Fruit fly (Drosophila melanogaster) whole organism, embryonic: ENCODE results near the gene RpL24-like.

ENCODE experiments used
- Abd-B ChIP-seq: fragments of 200-800 bp; sonication (Bioruptor generic); optimal IDR thresholded peaks from 2 replicates; lab custom pipeline; 2018; ENCODE audit warnings: missing biosample characterization, mild to moderate bottlenecking, missing genetic modification characterization, moderate library complexity
- Asciz ChIP-seq: fragments of 200-800 bp; sonication (Bioruptor generic); optimal IDR thresholded peaks from 2 replicates; lab custom pipeline; 2017; ENCODE audit warnings: missing biosample characterization, mild to moderate bottlenecking, missing genetic modification characterization, missing genetic modification reagents
- B-H1 ChIP-seq: fragments of 200-800 bp; sonication (Bioruptor generic); IDR thresholded peaks from 3 replicates; pipeline ENCODE4 v1.3.6; 2022; ENCODE audit warnings: missing biosample characterization, missing genetic modification characterization
- BEAF-32 ChIP-seq: fragments of 200-800 bp; sonication (Bioruptor generic); optimal IDR thresholded peaks from 3 replicates; lab custom pipeline; 2017; ENCODE audit warnings: missing biosample characterization, missing genetic modification characterization, mild to moderate bottlenecking, moderate library complexity, missing genetic modification reagents
- Blimp-1 ChIP-seq: fragments of 200-800 bp; sonication (Bioruptor generic); optimal IDR thresholded peaks from 3 replicates; lab custom pipeline; 2018; ENCODE audit warnings: missing biosample characterization, missing genetic modification characterization, mild to moderate bottlenecking, moderate library complexity, missing genetic modification reagents
- CG11247 ChIP-seq: fragments of 200-800 bp; sonication (Bioruptor generic); IDR thresholded peaks from 2 replicates; pipeline ENCODE4 v1.3.6; 2022; ENCODE audit warnings: missing biosample characterization, missing genetic modification characterization
- CG11456 ChIP-seq: fragments of 200-800 bp; sonication (Bioruptor generic); IDR thresholded peaks from 3 replicates; pipeline ENCODE4 v1.3.6; 2022; ENCODE audit warnings: missing biosample characterization, missing genetic modification characterization
- CG12236 ChIP-seq: fragments of 200-800 bp; sonication (Bioruptor generic); optimal IDR thresholded peaks from 2 replicates; lab custom pipeline; 2016; ENCODE audit warnings: missing biosample characterization, missing genetic modification characterization
- CG14860 ChIP-seq: fragments of 200-800 bp; sonication (Bioruptor generic); IDR thresholded peaks from 3 replicates; pipeline ENCODE4 v1.3.6; 2022; ENCODE audit warnings: missing biosample characterization, missing genetic modification characterization; ENCODE audit not compliant: partially characterized antibody
- CG14965 ChIP-seq: fragments of 200-800 bp; sonication (Bioruptor generic); optimal IDR thresholded peaks from 2 replicates; lab custom pipeline; 2016; ENCODE audit warnings: missing biosample characterization, missing genetic modification characterization, borderline replicate concordance
- CG1603 ChIP-seq: fragments of 200-800 bp; sonication (Bioruptor generic); optimal IDR thresholded peaks from 2 replicates; lab custom pipeline; 2019; ENCODE audit warnings: missing biosample characterization, mild to moderate bottlenecking, missing genetic modification characterization, moderate library complexity
- CG18262 ChIP-seq: fragments of 200-800 bp; optimal IDR thresholded peaks from 3 replicates; lab custom pipeline; 2019; ENCODE audit warnings: missing biosample characterization, mild to moderate bottlenecking, missing genetic modification characterization, moderate library complexity
- CG18619 ChIP-seq: fragments of 200-800 bp; sonication (Bioruptor generic); optimal IDR thresholded peaks from 3 replicates; lab custom pipeline; 2017; ENCODE audit warnings: missing biosample characterization, mild to moderate bottlenecking, missing genetic modification characterization
- CG2678 ChIP-seq: fragments of 200-800 bp; sonication (Bioruptor generic); optimal IDR thresholded peaks from 3 replicates; lab custom pipeline; 2019; ENCODE audit warnings: missing biosample characterization, mild to moderate bottlenecking, missing genetic modification characterization, moderate library complexity
- CG2875 ChIP-seq: fragments of 200-800 bp; sonication (Bioruptor generic); optimal IDR thresholded peaks from 2 replicates; lab custom pipeline; 2017; ENCODE audit warnings: missing biosample characterization, mild to moderate bottlenecking, missing genetic modification characterization, missing genetic modification reagents
- CG31441 ChIP-seq: fragments of 200-800 bp; sonication (Bioruptor generic); IDR thresholded peaks from 2 replicates; pipeline ENCODE4 v1.3.6; 2022; ENCODE audit warnings: missing biosample characterization, missing genetic modification characterization
- CG3847 ChIP-seq: fragments of 200-800 bp; sonication (Bioruptor generic); IDR thresholded peaks from 2 replicates; pipeline ENCODE4 v1.3.6; 2022; ENCODE audit warnings: missing biosample characterization, missing genetic modification characterization
- CG4282 ChIP-seq: fragments of 200-800 bp; sonication (Bioruptor generic); optimal IDR thresholded peaks from 2 replicates; lab custom pipeline; 2016; ENCODE audit warnings: missing biosample characterization, missing genetic modification characterization
- CG7271 ChIP-seq: fragments of 200-800 bp; sonication (Bioruptor generic); optimal IDR thresholded peaks from 2 replicates; lab custom pipeline; 2018; ENCODE audit warnings: missing biosample characterization, mild to moderate bottlenecking, missing genetic modification characterization, moderate library complexity
- CG8281 ChIP-seq: fragments of 200-800 bp; sonication (Bioruptor generic); optimal IDR thresholded peaks from 2 replicates; lab custom pipeline; 2018; ENCODE audit warnings: missing biosample characterization, mild to moderate bottlenecking, missing genetic modification characterization, moderate library complexity
- CG8290 ChIP-seq, 3 experiments: fragments of 200-800 bp; sonication (Bioruptor generic); optimal IDR thresholded peaks; 2 replicates each; lab custom pipeline; 2016 to 2019; ENCODE audit warnings: missing biosample characterization in 3 of 3, missing genetic modification characterization in 3 of 3, mild to moderate bottlenecking in 2 of 3, moderate library complexity in 1 of 3
- CG9215 ChIP-seq: fragments of 200-800 bp; sonication (Bioruptor generic); IDR thresholded peaks from 2 replicates; pipeline ENCODE4 v1.3.6; 2022; ENCODE audit warnings: missing biosample characterization, missing genetic modification characterization
- Camta ChIP-seq: fragments of 200-800 bp; sonication (Bioruptor generic); optimal IDR thresholded peaks from 2 replicates; lab custom pipeline; 2016; ENCODE audit warnings: missing biosample characterization, missing genetic modification characterization
- Ets97D ChIP-seq: fragments of 200-800 bp; sonication (Bioruptor generic); optimal IDR thresholded peaks from 3 replicates; lab custom pipeline; 2016; ENCODE audit warnings: missing biosample characterization, missing genetic modification characterization
- GATAe ChIP-seq: fragments of 200-800 bp; sonication (Bioruptor generic); conservative IDR thresholded peaks from 2 replicates; pipeline ENCODE4 v1.3.6; 2022; ENCODE audit warnings: missing biosample characterization, missing genetic modification characterization
- Gsc ChIP-seq: fragments of 200-800 bp; sonication (Bioruptor generic); IDR thresholded peaks from 2 replicates; pipeline ENCODE4 v1.3.6; 2022; ENCODE audit warnings: missing biosample characterization, missing genetic modification characterization
- HLH54F ChIP-seq: fragments of 200-800 bp; sonication (Bioruptor generic); optimal IDR thresholded peaks from 3 replicates; lab custom pipeline; 2016; ENCODE audit warnings: missing biosample characterization, missing genetic modification characterization
- HmgD ChIP-seq: fragments of 200-800 bp; sonication (Bioruptor generic); optimal IDR thresholded peaks from 3 replicates; lab custom pipeline; 2016; ENCODE audit warnings: missing biosample characterization, missing genetic modification characterization
- Trl ChIP-seq, 3 experiments: fragments of >200 bp in 2 of 3; fragments of 200-800 bp in 1 of 3; sonication (Bioruptor generic) in 1 of 3; optimal IDR thresholded peaks; 2 replicates in 1 of 3; 3 replicates in 2 of 3; lab custom pipeline; 2016 to 2017; ENCODE audit warnings: missing biosample characterization in 1 of 3, missing genetic modification characterization in 1 of 3
- ash1 ChIP-seq: fragments of 200-800 bp; sonication (Bioruptor generic); optimal IDR thresholded peaks from 2 replicates; lab custom pipeline; 2018; ENCODE audit warnings: missing biosample characterization, mild to moderate bottlenecking, missing genetic modification characterization
- cas ChIP-seq: fragments of 200-800 bp; sonication (Bioruptor generic); IDR thresholded peaks from 2 replicates; pipeline ENCODE4 v1.3.6; 2022; ENCODE audit warnings: missing biosample characterization, missing genetic modification characterization
- cg ChIP-seq: fragments of 200-800 bp; sonication (Bioruptor generic); optimal IDR thresholded peaks from 3 replicates; lab custom pipeline; 2019; ENCODE audit warnings: missing biosample characterization, mild to moderate bottlenecking, missing genetic modification characterization, moderate library complexity
- ci ChIP-seq: fragments of 200-800 bp; sonication (Bioruptor generic); IDR thresholded peaks from 3 replicates; pipeline ENCODE4 v1.3.6; 2022; ENCODE audit warnings: missing biosample characterization, missing genetic modification characterization
- fd102C ChIP-seq: fragments of 200-800 bp; sonication (Bioruptor generic); optimal IDR thresholded peaks from 2 replicates; lab custom pipeline; 2018; ENCODE audit warnings: missing biosample characterization, mild to moderate bottlenecking, missing genetic modification characterization, moderate library complexity
- ftz-f1 ChIP-seq: fragments of 200-800 bp; sonication (Bioruptor generic); optimal IDR thresholded peaks from 2 replicates; lab custom pipeline; 2016; ENCODE audit warnings: missing biosample characterization, missing genetic modification characterization
- hkb ChIP-seq, 2 experiments: fragments of 200-800 bp in 1 of 2; fragments of >200 bp in 1 of 2; sonication (Bioruptor generic) in 1 of 2; IDR thresholded peaks in 1 of 2; optimal IDR thresholded peaks in 1 of 2; 2 replicates each; pipeline versions ENCODE4 v1.3.6 to Lab custom; 2017 to 2022; ENCODE audit warnings: missing biosample characterization in 1 of 2, missing genetic modification characterization in 1 of 2
- kay ChIP-seq: fragments of 200-800 bp; sonication (Bioruptor generic); optimal IDR thresholded peaks from 2 replicates; lab custom pipeline; 2016; ENCODE audit warnings: missing biosample characterization, missing genetic modification characterization
- lab ChIP-seq: fragments of 200-800 bp; sonication (Bioruptor generic); optimal IDR thresholded peaks from 3 replicates; lab custom pipeline; 2017; ENCODE audit warnings: missing biosample characterization, missing genetic modification characterization, mild to moderate bottlenecking, moderate library complexity, missing genetic modification reagents
- oc ChIP-seq: fragments of 200-800 bp; sonication (Bioruptor generic); optimal IDR thresholded peaks from 2 replicates; lab custom pipeline; 2018; ENCODE audit warnings: missing biosample characterization, mild to moderate bottlenecking, missing genetic modification characterization, moderate library complexity
- pros ChIP-seq: fragments of 200-800 bp; sonication (Bioruptor generic); optimal IDR thresholded peaks from 3 replicates; lab custom pipeline; 2019; ENCODE audit warnings: missing biosample characterization, mild to moderate bottlenecking, missing genetic modification characterization, moderate library complexity
- ro ChIP-seq: fragments of 200-800 bp; sonication (Bioruptor generic); IDR thresholded peaks from 2 replicates; pipeline ENCODE4 v1.3.6; 2022; ENCODE audit warnings: missing biosample characterization, missing genetic modification characterization
- sens-2 ChIP-seq: fragments of 200-800 bp; sonication (Bioruptor generic); IDR thresholded peaks from 2 replicates; pipeline ENCODE4 v1.3.6; 2022; ENCODE audit warnings: missing biosample characterization, missing genetic modification characterization
- slou ChIP-seq: fragments of 200-800 bp; sonication (Bioruptor generic); optimal IDR thresholded peaks from 3 replicates; lab custom pipeline; 2016; ENCODE audit warnings: missing biosample characterization, missing genetic modification characterization
- slp2 ChIP-seq: fragments of 200-800 bp; sonication (Bioruptor generic); optimal IDR thresholded peaks from 2 replicates; lab custom pipeline; 2016; ENCODE audit warnings: missing biosample characterization, missing genetic modification characterization
- tll ChIP-seq, 2 experiments: fragments of 200-800 bp in 1 of 2; fragments of >200 bp in 1 of 2; sonication (Bioruptor generic) in 1 of 2; optimal IDR thresholded peaks; 2 replicates each; lab custom pipeline; 2017 to 2019; ENCODE audit warnings: missing biosample characterization in 2 of 2, missing genetic modification characterization in 2 of 2, mild to moderate bottlenecking in 1 of 2, moderate library complexity in 1 of 2
- tna ChIP-seq: fragments of 200-800 bp; sonication (Bioruptor generic); IDR thresholded peaks from 2 replicates; pipeline ENCODE4 v1.3.6; 2022; ENCODE audit warnings: missing biosample characterization, missing genetic modification characterization; ENCODE audit not compliant: partially characterized antibody
- wor ChIP-seq: fragments of 200-800 bp; sonication (Bioruptor generic); IDR thresholded peaks from 2 replicates; pipeline ENCODE4 v1.3.6; 2022; ENCODE audit warnings: missing biosample characterization, missing genetic modification characterization
- zf30C ChIP-seq: fragments of 200-800 bp; sonication (Bioruptor generic); optimal IDR thresholded peaks from 3 replicates; lab custom pipeline; 2018; ENCODE audit warnings: missing biosample characterization, mild to moderate bottlenecking, missing genetic modification characterization

The RpL24-like gene

DNA sequence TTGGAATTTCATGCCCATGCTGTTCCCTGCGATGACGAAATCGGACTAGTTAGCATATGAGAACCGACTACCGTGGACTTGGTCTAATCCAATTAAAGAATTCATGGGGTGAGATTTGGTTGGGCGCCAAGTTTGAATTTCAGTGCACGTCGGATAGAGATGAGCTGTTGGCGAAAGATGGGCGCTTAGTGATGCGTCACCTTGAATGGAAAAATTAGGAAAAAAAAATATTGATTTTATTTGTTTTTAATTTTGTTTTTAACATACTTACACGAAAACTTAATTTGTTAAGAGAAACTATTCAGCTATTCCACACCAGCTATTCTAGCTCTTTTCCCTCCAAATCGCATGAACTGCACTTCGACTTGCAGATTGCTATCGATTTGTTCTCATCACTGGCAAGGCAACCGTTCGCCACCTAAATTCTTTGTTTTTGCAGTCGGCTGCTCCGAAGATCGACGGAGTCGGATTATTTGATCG, 9.7 kb downstream of the RpL24-like start, which contains the start of the genes ninaG and Sptz (continued):
- TF ChIP-seq CG1603 (tag; lab: Kevin White, UChicago), result peak; percentile 86
- TF ChIP-seq slp2 (GFP tag; lab: Kevin White, UChicago), result peak; percentile 90
- peak; percentile 89 for TF ChIP-seq ftz-f1 (GFP tag; lab: Kevin White, UChicago)
- peak; percentile 94 for TF ChIP-seq CG9215 (GFP tag; lab: Robert Waterston, UW)
- peak; percentile 91 for TF ChIP-seq cas (GFP tag; lab: Robert Waterston, UW)
- peak; percentile 89 for TF ChIP-seq CG18262
- peak; percentile 81 for TF ChIP-seq GATAe (GFP tag; lab: Robert Waterston, UW)
- peak; percentile 31 for TF ChIP-seq CG14965 (GFP tag; lab: Kevin White, UChicago)
- peak; percentile 90 for TF ChIP-seq ro
- peak; percentile 91 for TF ChIP-seq CG2678
- TF ChIP-seq Blimp-1, result peak; percentile 86
- TF ChIP-seq cg (GFP tag; lab: Kevin White, UChicago), result no peak
- TF ChIP-seq CG8290 (GFP tag; optimal IDR thresholded peaks at IDR 0.05; lab: Kevin White, UChicago), result no peak
- peak in 1 of 2 experiments; percentile 46 for TF ChIP-seq CG8290 (tag; optimal IDR thresholded peaks at IDR 0.05; lab: Kevin White, UChicago)
- peak; percentile 94 for TF ChIP-seq Abd-B
- peak; percentile 88 for TF ChIP-seq CG4282
- TF ChIP-seq oc, result peak; percentile 85
- TF ChIP-seq slou (GFP tag; lab: Kevin White, UChicago), result peak; percentile 89
- peak; percentile 74 for TF ChIP-seq CG2875
- TF ChIP-seq CG31441, result peak; percentile 92
- no peak for TF ChIP-seq tna
- TF ChIP-seq Asciz (GFP tag; lab: Kevin White, UChicago), result peak; percentile 80
- peak; percentile 81 for TF ChIP-seq Gsc
- peak; percentile 94 for TF ChIP-seq lab
- TF ChIP-seq wor, result peak; percentile 89
- TF ChIP-seq CG12236 (GFP tag; lab: Kevin White, UChicago), result peak; percentile 68
- TF ChIP-seq CG18619 (GFP tag; lab: Kevin White, UChicago), result peak; percentile 90
- TF ChIP-seq CG11247, result peak; percentile 95
- TF ChIP-seq Camta (GFP tag; lab: Kevin White, UChicago), result peak; percentile 94
- no peak for TF ChIP-seq zf30C (GFP tag; lab: Kevin White, UChicago)
- peak; percentile 69 for TF ChIP-seq BEAF-32 (GFP tag; lab: Kevin White, UChicago)
- TF ChIP-seq CG7271 (tag; lab: Kevin White, UChicago), result peak; percentile 83
- TF ChIP-seq CG11456, result peak; percentile 95
- TF ChIP-seq ci, result peak; percentile 91
- peak; percentile 97 for TF ChIP-seq HLH54F (GFP tag; lab: Kevin White, UChicago)
- TF ChIP-seq sens-2, result peak; percentile 85
- peak; percentile 86 for TF ChIP-seq HmgD (GFP tag; lab: Kevin White, UChicago)
- TF ChIP-seq hkb (optimal IDR thresholded peaks at IDR 0.05; lab: Kevin White, UChicago), result peak; percentile 51
- TF ChIP-seq hkb (GFP tag; IDR thresholded peaks at IDR 0.05; lab: Robert Waterston, UW), result peak; percentile 94
- TF ChIP-seq B-H1, result peak; percentile 92
- peak; percentile 63 for TF ChIP-seq CG8281 (tag; lab: Kevin White, UChicago)
- peak; percentile 93 for TF ChIP-seq kay (GFP tag; lab: Kevin White, UChicago)
- TF ChIP-seq CG3847 (GFP tag; lab: Robert Waterston, UW), result peak; percentile 95
- TF ChIP-seq fd102C, result peak; percentile 52
- TF ChIP-seq CG14860 (GFP tag; lab: Robert Waterston, UW), result 0 out of 3 replicates have a peak, but pooled peaks have one; percentile 33
- no peak for TF ChIP-seq pros (GFP tag; lab: Kevin White, UChicago)
- TF ChIP-seq Ets97D, result peak; percentile 90
- no peak for TF ChIP-seq Trl (optimal IDR thresholded peaks at IDR 0.05; lab: Kevin White, UChicago)
- TF ChIP-seq Trl (GFP tag; optimal IDR thresholded peaks at IDR 0.05; lab: Kevin White, UChicago), result peak; percentile 96
- TF ChIP-seq tll (GFP tag; optimal IDR thresholded peaks at IDR 0.05; lab: Kevin White, UChicago), result peak in 1 of 2 experiments; percentile 26
- TF ChIP-seq ash1 (GFP tag; lab: Kevin White, UChicago), result no peak
